Worm (Caenorhabditis elegans): ENCODE results near the gene T22B2.2.

Gene T22B2.2

DNA sequence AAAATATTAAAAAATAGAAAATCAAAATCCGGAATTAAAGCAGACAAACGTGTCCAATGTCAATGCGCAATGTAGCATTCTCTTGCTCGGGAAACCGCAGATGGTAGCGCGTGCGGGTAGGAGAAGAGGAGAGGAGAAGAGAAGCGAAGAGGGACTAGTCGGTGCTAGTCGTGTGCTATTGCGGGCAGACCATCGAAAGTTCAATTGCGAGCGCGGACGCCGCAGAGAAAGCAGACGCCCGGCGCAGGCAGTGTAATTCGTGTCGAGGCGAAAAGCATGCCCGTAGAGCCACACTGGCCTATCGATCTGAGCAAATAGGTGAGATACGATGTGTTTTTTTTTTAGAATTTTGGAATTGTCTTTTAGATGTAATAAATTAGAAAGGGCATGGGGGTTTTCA, 25.5 kb downstream of the T22B2.2 start (continued):
- TF ChIP-seq unc-130 (GFP tag; optimal IDR thresholded peaks at IDR 0.05) = no peak
- no peak for TF ChIP-seq lin-29 (GFP tag; IDR thresholded peaks at IDR 0.05)
- TF ChIP-seq ama-1 (optimal IDR thresholded peaks at IDR 0.05) = no peak
- no peak for TF ChIP-seq daf-12 (tag; optimal IDR thresholded peaks at IDR 0.05)
- no peak for TF ChIP-seq ceh-20 (GFP tag; IDR thresholded peaks at IDR 0.05)
- TF ChIP-seq mep-1 (tag; optimal IDR thresholded peaks at IDR 0.05) = peak; percentile 60
- no peak for TF ChIP-seq lin-1 (GFP tag; IDR thresholded peaks at IDR 0.05)
- no peak for TF ChIP-seq zfp-3 (GFP tag; conservative IDR thresholded peaks at IDR 0.05)
- TF ChIP-seq daf-16 (GFP tag; optimal IDR thresholded peaks at IDR 0.05) = no peak
- peak; percentile 1 for TF ChIP-seq daf-16 (tag; optimal IDR thresholded peaks at IDR 0.05)
- no peak for TF ChIP-seq attf-4 (tag; optimal IDR thresholded peaks at IDR 0.05)
- no peak for TF ChIP-seq ceh-44 (GFP tag; IDR thresholded peaks at IDR 0.05)
- TF ChIP-seq nhr-48 (tag; optimal IDR thresholded peaks at IDR 0.05) = no peak
- TF ChIP-seq lin-15B (tag; optimal IDR thresholded peaks at IDR 0.05) = no peak
- peak; percentile 50; the same call in 1 of the 2 replicates for TF ChIP-seq vab-7 (GFP tag; IDR thresholded peaks at IDR 0.05)
- TF ChIP-seq ZK546.5 (tag; optimal IDR thresholded peaks at IDR 0.05) = no peak
- no peak for TF ChIP-seq skn-1 (tag; optimal IDR thresholded peaks at IDR 0.05)
- no peak for TF ChIP-seq aly-2 (tag; optimal IDR thresholded peaks at IDR 0.05)
- TF ChIP-seq T20F7.1 (GFP tag; optimal IDR thresholded peaks at IDR 0.05) = no peak
- no peak for TF ChIP-seq nhr-10 (tag; optimal IDR thresholded peaks at IDR 0.05)
- TF ChIP-seq nhr-111 (GFP tag; optimal IDR thresholded peaks at IDR 0.05) = no peak
- peak; percentile 28 for TF ChIP-seq nhr-28 (tag; optimal IDR thresholded peaks at IDR 0.05)
- TF ChIP-seq unc-39 (tag; optimal IDR thresholded peaks at IDR 0.05) = no peak
- no peak for TF ChIP-seq tag-97 (GFP tag; IDR thresholded peaks at IDR 0.05)
- TF ChIP-seq nhr-77 (tag; optimal IDR thresholded peaks at IDR 0.05) = no peak
- TF ChIP-seq ceh-82 (tag; optimal IDR thresholded peaks at IDR 0.05) = no peak
- TF ChIP-seq F37D6.2 (tag; optimal IDR thresholded peaks at IDR 0.05) = no peak
- TF ChIP-seq rbr-2 (tag; optimal IDR thresholded peaks at IDR 0.05) = peak; percentile 77
- no peak for TF ChIP-seq Y5F2A.4 (GFP tag; optimal IDR thresholded peaks at IDR 0.05)
- TF ChIP-seq nhr-41 (GFP tag; IDR thresholded peaks at IDR 0.05) = no peak
- TF ChIP-seq dmd-9 (GFP tag; IDR thresholded peaks at IDR 0.05) = no peak
- TF ChIP-seq set-16 (GFP tag; IDR thresholded peaks at IDR 0.05) = peak; percentile 83
- no peak; the same call in 1 of the 2 replicates for TF ChIP-seq egl-43 (GFP tag; IDR thresholded peaks at IDR 0.05)
- no peak for TF ChIP-seq jun-1 (tag; optimal IDR thresholded peaks at IDR 0.05)
- no peak for TF ChIP-seq R02D3.7 (tag; optimal IDR thresholded peaks at IDR 0.05)
- TF ChIP-seq lim-7 (GFP tag; IDR thresholded peaks at IDR 0.05) = no peak
- no peak for TF ChIP-seq nhr-237 (tag; optimal IDR thresholded peaks at IDR 0.05)
- TF ChIP-seq T26A8.4 (GFP tag; IDR thresholded peaks at IDR 0.05) = no peak
- no peak for TF ChIP-seq madf-5 (GFP tag; IDR thresholded peaks at IDR 0.05)
- no peak for TF ChIP-seq nhr-25 (tag; optimal IDR thresholded peaks at IDR 0.05; ENCODE audit: borderline replicate concordance, insufficient read depth)
- TF ChIP-seq mdl-1 (tag; optimal IDR thresholded peaks at IDR 0.05) = peak; percentile 65 to 79
- no peak for TF ChIP-seq spr-3 (GFP tag; optimal IDR thresholded peaks at IDR 0.05)
- TF ChIP-seq Y105C5A.15 (GFP tag; IDR thresholded peaks at IDR 0.05) = no peak
- TF ChIP-seq pqm-1 (tag; optimal IDR thresholded peaks at IDR 0.05) = no peak
- no peak for TF ChIP-seq unc-62 (GFP tag; optimal IDR thresholded peaks at IDR 0.05 in 1 of 2)
- TF ChIP-seq unc-62 (tag; optimal IDR thresholded peaks at IDR 0.05) = no peak
- no peak for TF ChIP-seq lin-38 (GFP tag; IDR thresholded peaks at IDR 0.05)
- TF ChIP-seq snpc-4 (tag; optimal IDR thresholded peaks at IDR 0.05) = no peak
- TF ChIP-seq dmd-8 (GFP tag; IDR thresholded peaks at IDR 0.05) = no peak
- TF ChIP-seq spr-1 (tag; optimal IDR thresholded peaks at IDR 0.05) = no peak
- no peak for TF ChIP-seq lin-39 (tag; optimal IDR thresholded peaks at IDR 0.05)
- TF ChIP-seq php-3 (GFP tag; IDR thresholded peaks at IDR 0.05) = 0 out of 2 replicates have a peak, but pooled peaks have one; percentile 48
- peak; percentile 59 for TF ChIP-seq mxl-3 (GFP tag; optimal IDR thresholded peaks at IDR 0.05)
- TF ChIP-seq ztf-7 (tag; optimal IDR thresholded peaks at IDR 0.05) = no peak

Measured in whole organism, L4 larva.